Fruit fly (Drosophila melanogaster) whole organism, embryonic: ENCODE results near the gene Kpc1.

Experiments
- Adf1 ChIP-seq: fragments of 200-800 bp; sonication (Bioruptor generic); IDR thresholded peaks from 2 replicates; pipeline ENCODE4 v1.3.6; 2022; ENCODE audit warnings: missing biosample characterization, missing genetic modification characterization
- BEAF-32 ChIP-seq: fragments of 200-800 bp; sonication (Bioruptor generic); optimal IDR thresholded peaks from 3 replicates; lab custom pipeline; 2017; ENCODE audit warnings: missing biosample characterization, missing genetic modification characterization, mild to moderate bottlenecking, moderate library complexity, missing genetic modification reagents
- C15 ChIP-seq: fragments of 200-800 bp; sonication (Bioruptor generic); IDR thresholded peaks from 3 replicates; pipeline ENCODE4 v1.3.6; 2022; ENCODE audit warnings: missing biosample characterization, missing genetic modification characterization
- CG11093 ChIP-seq: fragments of 200-800 bp; sonication (Bioruptor generic); IDR thresholded peaks from 3 replicates; pipeline ENCODE4 v1.3.6; 2022; ENCODE audit warnings: missing biosample characterization, missing genetic modification characterization
- CG12104 ChIP-seq: fragments of 200-800 bp; sonication (Bioruptor generic); optimal IDR thresholded peaks from 3 replicates; lab custom pipeline; 2016; ENCODE audit warnings: missing biosample characterization, missing genetic modification characterization
- CG13296 ChIP-seq: fragments of 200-800 bp; sonication (Bioruptor generic); optimal IDR thresholded peaks from 3 replicates; lab custom pipeline; 2018; ENCODE audit warnings: missing biosample characterization, mild to moderate bottlenecking, missing genetic modification characterization
- CG14965 ChIP-seq: fragments of 200-800 bp; sonication (Bioruptor generic); optimal IDR thresholded peaks from 2 replicates; lab custom pipeline; 2016; ENCODE audit warnings: missing biosample characterization, missing genetic modification characterization, borderline replicate concordance
- CG30020 ChIP-seq: fragments of 200-800 bp; optimal IDR thresholded peaks from 2 replicates; lab custom pipeline; 2019; ENCODE audit warnings: missing biosample characterization, mild to moderate bottlenecking, missing genetic modification characterization, moderate library complexity
- CG32532 ChIP-seq: fragments of 200-800 bp; sonication (Bioruptor generic); IDR thresholded peaks from 2 replicates; pipeline ENCODE4 v1.3.6; 2022; ENCODE audit warnings: missing biosample characterization, missing genetic modification characterization
- CG33213 ChIP-seq: fragments of 200-800 bp; sonication (Bioruptor generic); optimal IDR thresholded peaks from 3 replicates; lab custom pipeline; 2016; ENCODE audit warnings: missing biosample characterization, missing genetic modification characterization
- CG3838 ChIP-seq: fragments of 200-800 bp; sonication (Bioruptor generic); optimal IDR thresholded peaks from 3 replicates; lab custom pipeline; 2016; ENCODE audit warnings: missing biosample characterization, missing genetic modification characterization
- CG4617 ChIP-seq: fragments of 200-800 bp; sonication (Bioruptor generic); optimal IDR thresholded peaks from 3 replicates; lab custom pipeline; 2016; ENCODE audit warnings: missing biosample characterization, missing genetic modification characterization, borderline replicate concordance
- CG6272 ChIP-seq: fragments of 200-800 bp; sonication (Bioruptor generic); IDR thresholded peaks from 2 replicates; pipeline ENCODE4 v1.3.6; 2022; ENCODE audit warnings: missing biosample characterization, missing genetic modification characterization
- CG6813 ChIP-seq: fragments of 200-800 bp; sonication (Bioruptor generic); optimal IDR thresholded peaks from 2 replicates; lab custom pipeline; 2017; ENCODE audit warnings: missing biosample characterization, missing genetic modification characterization, mild to moderate bottlenecking, moderate library complexity, missing genetic modification reagents
- CG7839 ChIP-seq: fragments of 200-800 bp; sonication (Bioruptor generic); optimal IDR thresholded peaks from 3 replicates; lab custom pipeline; 2018; ENCODE audit warnings: missing biosample characterization, mild to moderate bottlenecking, missing genetic modification characterization, moderate library complexity
- CG8944 ChIP-seq: fragments of 200-800 bp; sonication (Bioruptor generic); optimal IDR thresholded peaks from 3 replicates; lab custom pipeline; 2016; ENCODE audit warnings: missing biosample characterization, missing genetic modification characterization
- Camta ChIP-seq: fragments of 200-800 bp; sonication (Bioruptor generic); optimal IDR thresholded peaks from 2 replicates; lab custom pipeline; 2016; ENCODE audit warnings: missing biosample characterization, missing genetic modification characterization
- Dad ChIP-seq: fragments of 200-800 bp; sonication (Bioruptor generic); optimal IDR thresholded peaks from 3 replicates; lab custom pipeline; 2016; ENCODE audit warnings: missing biosample characterization, missing genetic modification characterization
- Dek ChIP-seq: fragments of 200-800 bp; sonication (Bioruptor generic); optimal IDR thresholded peaks from 3 replicates; lab custom pipeline; 2019; ENCODE audit warnings: missing biosample characterization, mild to moderate bottlenecking, missing genetic modification characterization, moderate library complexity
- E2f2 ChIP-seq: fragments of 200-800 bp; sonication (Bioruptor generic); IDR thresholded peaks from 2 replicates; pipeline ENCODE4 v1.3.6; 2022; ENCODE audit warnings: missing biosample characterization, missing genetic modification characterization
- GATAe ChIP-seq: fragments of 200-800 bp; sonication (Bioruptor generic); conservative IDR thresholded peaks from 2 replicates; pipeline ENCODE4 v1.3.6; 2022; ENCODE audit warnings: missing biosample characterization, missing genetic modification characterization
- Gug ChIP-seq: fragments of 200-800 bp; sonication (Bioruptor generic); IDR thresholded peaks from 4 replicates; pipeline ENCODE4 v1.3.6; 2022; ENCODE audit warnings: missing biosample characterization, missing genetic modification characterization
- H15 ChIP-seq: fragments of 200-800 bp; sonication (Bioruptor generic); IDR thresholded peaks from 3 replicates; pipeline ENCODE4 v1.3.6; 2022; ENCODE audit warnings: missing biosample characterization, missing genetic modification characterization
- Hmr ChIP-seq: fragments of 200-800 bp; sonication (Bioruptor generic); optimal IDR thresholded peaks from 3 replicates; lab custom pipeline; 2017; ENCODE audit warnings: mild to moderate bottlenecking, missing biosample characterization, missing genetic modification reagents, missing genetic modification characterization
- MBD-R2 ChIP-seq: fragments of 200-800 bp; sonication (Bioruptor generic); IDR thresholded peaks from 2 replicates; pipeline ENCODE4 v1.3.6; 2022; ENCODE audit warnings: missing biosample characterization, missing genetic modification characterization
- Med ChIP-seq: fragments of 200-800 bp; sonication (Bioruptor generic); peaks from one replicate; lab custom pipeline; 2016; ENCODE audit warnings: missing biosample characterization, missing genetic modification characterization, mild to moderate bottlenecking, inconsistent platforms, moderate library complexity
- Meics ChIP-seq: fragments of 200-800 bp; sonication (Bioruptor generic); optimal IDR thresholded peaks from 2 replicates; lab custom pipeline; 2017; ENCODE audit warnings: missing biosample characterization, mild to moderate bottlenecking, missing genetic modification characterization
- Rfx ChIP-seq: fragments of 200-800 bp; sonication (Bioruptor generic); IDR thresholded peaks from 2 replicates; pipeline ENCODE4 v1.3.6; 2022; ENCODE audit warnings: missing biosample characterization, missing genetic modification characterization
- Sin3A ChIP-seq: fragments of >200 bp; optimal IDR thresholded peaks from 2 replicates; lab custom pipeline; 2018
- Sry-β ChIP-seq: fragments of 200-800 bp; sonication (Bioruptor generic); optimal IDR thresholded peaks from 2 replicates; lab custom pipeline; 2018; ENCODE audit warnings: missing biosample characterization, mild to moderate bottlenecking, missing genetic modification characterization, moderate library complexity
- Stat92E ChIP-seq, 3 experiments: fragments of >200 bp in 2 of 3; fragments of 200-800 bp in 1 of 3; sonication (Bioruptor generic) in 1 of 3; optimal IDR thresholded peaks; 2 replicates each; lab custom pipeline; 2017 to 2019; ENCODE audit warnings: missing biosample characterization in 3 of 3, missing genetic modification characterization in 3 of 3, mild to moderate bottlenecking in 1 of 3, moderate library complexity in 1 of 3
- Xrp1 ChIP-seq: fragments of 200-800 bp; sonication (Bioruptor generic); IDR thresholded peaks from 2 replicates; pipeline ENCODE4 v1.3.6; 2022; ENCODE audit warnings: missing biosample characterization, missing genetic modification characterization
- YL-1 ChIP-seq: fragments of 200-800 bp; sonication (Bioruptor generic); optimal IDR thresholded peaks from 3 replicates; lab custom pipeline; 2017; ENCODE audit warnings: missing biosample characterization, mild to moderate bottlenecking, missing genetic modification characterization
- ab ChIP-seq: fragments of 200-800 bp; sonication (Bioruptor generic); optimal IDR thresholded peaks from 2 replicates; lab custom pipeline; 2016; ENCODE audit warnings: missing biosample characterization, missing genetic modification characterization
- bowl ChIP-seq: fragments of 200-800 bp; sonication (Bioruptor generic); IDR thresholded peaks from 2 replicates; pipeline ENCODE4 v1.3.6; 2022; ENCODE audit warnings: missing biosample characterization, missing genetic modification characterization
- br ChIP-seq: fragments of >200 bp; optimal IDR thresholded peaks from 2 replicates; lab custom pipeline; 2017
- crc ChIP-seq: fragments of 200-800 bp; sonication (Bioruptor generic); optimal IDR thresholded peaks from 2 replicates; lab custom pipeline; 2016; ENCODE audit warnings: missing biosample characterization, missing genetic modification characterization
- croc ChIP-seq: fragments of 200-800 bp; sonication (Bioruptor generic); conservative IDR thresholded peaks from 3 replicates; pipeline ENCODE4 v1.3.6; 2022; ENCODE audit warnings: missing biosample characterization, missing genetic modification characterization
- danr ChIP-seq: fragments of 200-800 bp; sonication (Bioruptor generic); IDR thresholded peaks from 2 replicates; pipeline ENCODE4 v1.3.6; 2022; ENCODE audit warnings: missing biosample characterization, missing genetic modification characterization
- dm ChIP-seq: fragments of 200-800 bp; sonication (Bioruptor generic); optimal IDR thresholded peaks from 3 replicates; lab custom pipeline; 2016; ENCODE audit warnings: missing biosample characterization, missing genetic modification characterization
- fd102C ChIP-seq: fragments of 200-800 bp; sonication (Bioruptor generic); optimal IDR thresholded peaks from 2 replicates; lab custom pipeline; 2018; ENCODE audit warnings: missing biosample characterization, mild to moderate bottlenecking, missing genetic modification characterization, moderate library complexity
- grau ChIP-seq: fragments of 200-800 bp; optimal IDR thresholded peaks from 3 replicates; lab custom pipeline; 2019; ENCODE audit warnings: missing biosample characterization, mild to moderate bottlenecking, missing genetic modification characterization, moderate library complexity
- her ChIP-seq: fragments of 200-800 bp; sonication (Bioruptor generic); optimal IDR thresholded peaks from 2 replicates; lab custom pipeline; 2016; ENCODE audit warnings: missing biosample characterization, missing genetic modification characterization
- ind ChIP-seq: fragments of 200-800 bp; sonication (Bioruptor generic); optimal IDR thresholded peaks from 3 replicates; lab custom pipeline; 2016; ENCODE audit warnings: missing biosample characterization, missing genetic modification characterization
- jing ChIP-seq: fragments of 200-800 bp; sonication (Bioruptor generic); optimal IDR thresholded peaks from 2 replicates; lab custom pipeline; 2018; ENCODE audit warnings: missing biosample characterization, mild to moderate bottlenecking, missing genetic modification characterization
- lilli ChIP-seq: fragments of 200-800 bp; sonication (Bioruptor generic); optimal IDR thresholded peaks from 3 replicates; lab custom pipeline; 2016; ENCODE audit warnings: missing biosample characterization, missing genetic modification characterization
- onecut ChIP-seq: fragments of 200-800 bp; sonication (Bioruptor generic); IDR thresholded peaks from 2 replicates; pipeline ENCODE4 v1.3.6; 2022; ENCODE audit warnings: missing biosample characterization, missing genetic modification characterization
- sens-2 ChIP-seq: fragments of 200-800 bp; sonication (Bioruptor generic); IDR thresholded peaks from 2 replicates; pipeline ENCODE4 v1.3.6; 2022; ENCODE audit warnings: missing biosample characterization, missing genetic modification characterization
- ssp ChIP-seq: fragments of 200-800 bp; sonication (Bioruptor generic); IDR thresholded peaks from 2 replicates; pipeline ENCODE4 v1.3.6; 2022; ENCODE audit warnings: missing biosample characterization, missing genetic modification characterization
- twi ChIP-seq: fragments of 200-800 bp; optimal IDR thresholded peaks from 2 replicates; lab custom pipeline; 2019; ENCODE audit warnings: missing biosample characterization, mild to moderate bottlenecking, missing genetic modification characterization, moderate library complexity
- vfl ChIP-seq: fragments of 200-800 bp; sonication (Bioruptor generic); optimal IDR thresholded peaks from 2 replicates; lab custom pipeline; 2016; ENCODE audit warnings: missing biosample characterization, missing genetic modification characterization

Gene Kpc1

dm6 chr3R:15149772-15150512 lies 46.1 kb downstream of the Kpc1 start, which contains the start of gene Gyc88E (continued):
- TF ChIP-seq Rfx (GFP tag; lab: Robert Waterston, UW) (peak; percentile 69), YL-1 (GFP tag; lab: Kevin White, UChicago) (no peak), C15 (GFP tag; lab: Robert Waterston, UW) (no peak), lilli (GFP tag; lab: Kevin White, UChicago) (no peak), Dek (tag; lab: Kevin White, UChicago) (no peak), Meics (peak; percentile 41), Adf1 (no peak), BEAF-32 (GFP tag; lab: Kevin White, UChicago) (no peak), Dad (GFP tag; lab: Kevin White, UChicago) (no peak), CG12104 (no peak), Xrp1 (GFP tag; lab: Robert Waterston, UW) (peak; percentile 65; the same call in 1 of the 2 replicates), CG6272 (GFP tag; lab: Robert Waterston, UW) (peak; percentile 42), CG11093 (GFP tag; lab: Robert Waterston, UW) (0 out of 3 replicates have a peak, but pooled peaks have one; percentile 30), CG4617 (no peak), croc (GFP tag; lab: Robert Waterston, UW) (peak; percentile 26; the same call in 1 of the 3 replicates), bowl (GFP tag; lab: Robert Waterston, UW) (no peak), H15 (GFP tag; lab: Robert Waterston, UW) (no peak), br (no peak), CG3838 (GFP tag; lab: Kevin White, UChicago) (no peak), grau (no peak), sens-2 (no peak), Stat92E (GFP tag; optimal IDR thresholded peaks at IDR 0.05; lab: Kevin White, UChicago) (no peak), Hmr (GFP tag; lab: Kevin White, UChicago) (peak; percentile 37), Sin3A (lab: Kevin White, UChicago) (no peak), MBD-R2 (GFP tag; lab: Robert Waterston, UW) (no peak), ab (GFP tag; lab: Kevin White, UChicago) (no peak), vfl (GFP tag; lab: Kevin White, UChicago) (no peak), CG14965 (GFP tag; lab: Kevin White, UChicago) (no peak), crc (GFP tag; lab: Kevin White, UChicago) (no peak), GATAe (no peak), E2f2 (GFP tag; lab: Robert Waterston, UW) (no peak), fd102C (no peak), CG33213 (GFP tag; lab: Kevin White, UChicago) (no peak), CG13296 (GFP tag; lab: Kevin White, UChicago) (peak; percentile 55), ssp (GFP tag; lab: Robert Waterston, UW) (peak; percentile 40; the same call in 1 of the 2 replicates), Sry-β (no peak), CG8944 (GFP tag; lab: Kevin White, UChicago) (no peak), Camta (GFP tag; lab: Kevin White, UChicago) (no peak), dm (GFP tag; lab: Kevin White, UChicago) (no peak), jing (no peak), Gug (GFP tag; lab: Robert Waterston, UW) (0 out of 4 replicates have a peak, but pooled peaks have one; percentile 23), danr (GFP tag; lab: Robert Waterston, UW) (peak; percentile 30; the same call in 1 of the 2 replicates), CG7839 (tag; lab: Kevin White, UChicago) (peak; percentile 59), CG6813 (GFP tag; lab: Kevin White, UChicago) (no peak), twi (tag; lab: Kevin White, UChicago) (no peak), her (GFP tag; lab: Kevin White, UChicago) (no peak), CG30020 (tag; lab: Kevin White, UChicago) (no peak), onecut (GFP tag; lab: Robert Waterston, UW) (no peak), ind (GFP tag; lab: Kevin White, UChicago) (peak; percentile 33), Med (GFP tag; lab: Kevin White, UChicago) (peak; percentile 45), CG32532 (GFP tag; lab: Robert Waterston, UW) (peak; percentile 68)
